Fruit fly (Drosophila melanogaster) whole organism, embryonic: ENCODE data around the gene CG46523.
A peak's percentile ranks its signal among the peaks of the same experiment; 100 is the strongest.

Experiments used
- Atf6 ChIP-seq: fragments of 200-800 bp; sonication (Bioruptor generic); IDR thresholded peaks from 2 replicates; pipeline ENCODE4 v1.3.6; 2022; ENCODE audit warnings: missing biosample characterization, missing genetic modification characterization
- CG10147 ChIP-seq: fragments of 200-800 bp; sonication (Bioruptor generic); optimal IDR thresholded peaks from 2 replicates; lab custom pipeline; 2019; ENCODE audit warnings: missing biosample characterization, mild to moderate bottlenecking, missing genetic modification characterization, moderate library complexity
- CG10431 ChIP-seq: fragments of 200-800 bp; sonication (Bioruptor generic); optimal IDR thresholded peaks from 3 replicates; lab custom pipeline; 2018; ENCODE audit warnings: missing biosample characterization, mild to moderate bottlenecking, missing genetic modification characterization
- CG12659 ChIP-seq: fragments of 200-800 bp; sonication (Bioruptor generic); optimal IDR thresholded peaks from 3 replicates; lab custom pipeline; 2017; ENCODE audit warnings: mild to moderate bottlenecking, missing biosample characterization, missing genetic modification reagents, missing genetic modification characterization
- CG13624 ChIP-seq: fragments of 200-800 bp; sonication (Bioruptor generic); optimal IDR thresholded peaks from 2 replicates; lab custom pipeline; 2016; ENCODE audit warnings: missing biosample characterization, missing genetic modification characterization
- CG15073 ChIP-seq: fragments of 200-800 bp; sonication (Bioruptor generic); optimal IDR thresholded peaks from 2 replicates; lab custom pipeline; 2016; ENCODE audit warnings: missing biosample characterization, missing genetic modification characterization
- CG15514 ChIP-seq: fragments of 200-800 bp; sonication (Bioruptor generic); optimal IDR thresholded peaks from 3 replicates; lab custom pipeline; 2017; ENCODE audit warnings: missing biosample characterization, missing genetic modification characterization, mild to moderate bottlenecking, moderate library complexity, missing genetic modification reagents
- CG17385 ChIP-seq: fragments of 200-800 bp; sonication (Bioruptor generic); optimal IDR thresholded peaks from 3 replicates; lab custom pipeline; 2018; ENCODE audit warnings: missing biosample characterization, mild to moderate bottlenecking, missing genetic modification characterization
- CG31388 ChIP-seq: fragments of 200-800 bp; sonication (Bioruptor generic); optimal IDR thresholded peaks from 2 replicates; lab custom pipeline; 2016; ENCODE audit warnings: missing biosample characterization, missing genetic modification characterization
- CG42726 ChIP-seq: fragments of 200-800 bp; sonication (Bioruptor generic); IDR thresholded peaks from 2 replicates; pipeline ENCODE4 v1.3.6; 2022; ENCODE audit warnings: missing biosample characterization, missing genetic modification characterization; ENCODE audit not compliant: partially characterized antibody
- CG4282 ChIP-seq: fragments of 200-800 bp; sonication (Bioruptor generic); optimal IDR thresholded peaks from 2 replicates; lab custom pipeline; 2016; ENCODE audit warnings: missing biosample characterization, missing genetic modification characterization
- CG4424 ChIP-seq: fragments of 200-800 bp; sonication (Bioruptor generic); optimal IDR thresholded peaks from 3 replicates; lab custom pipeline; 2016; ENCODE audit warnings: missing biosample characterization, missing genetic modification characterization
- CG4730 ChIP-seq: fragments of 200-800 bp; sonication (Bioruptor generic); IDR thresholded peaks from 2 replicates; pipeline ENCODE4 v1.3.6; 2022; ENCODE audit warnings: missing biosample characterization, missing genetic modification characterization
- CG5180 ChIP-seq: fragments of 200-800 bp; sonication (Bioruptor generic); optimal IDR thresholded peaks from 3 replicates; lab custom pipeline; 2017; ENCODE audit warnings: missing biosample characterization, missing genetic modification characterization, mild to moderate bottlenecking, moderate library complexity, missing genetic modification reagents
- CG6654 ChIP-seq: fragments of 200-800 bp; sonication (Bioruptor generic); optimal IDR thresholded peaks from 2 replicates; lab custom pipeline; 2017; ENCODE audit warnings: missing biosample characterization, mild to moderate bottlenecking, missing genetic modification characterization
- CG9876 ChIP-seq: fragments of 200-800 bp; sonication (Bioruptor generic); optimal IDR thresholded peaks from 2 replicates; lab custom pipeline; 2016; ENCODE audit warnings: missing biosample characterization, missing genetic modification characterization
- Ets65A ChIP-seq: fragments of 200-800 bp; sonication (Bioruptor generic); peaks from one replicate; lab custom pipeline; 2016; ENCODE audit warnings: missing biosample characterization, missing genetic modification characterization
- Fer3 ChIP-seq: fragments of 200-800 bp; sonication (Bioruptor generic); optimal IDR thresholded peaks from 2 replicates; lab custom pipeline; 2018; ENCODE audit warnings: missing biosample characterization, mild to moderate bottlenecking, missing genetic modification characterization, moderate library complexity
- HLH4C ChIP-seq: fragments of 200-800 bp; sonication (Bioruptor generic); IDR thresholded peaks from 3 replicates; pipeline ENCODE4 v1.3.6; 2022; ENCODE audit warnings: missing biosample characterization, missing genetic modification characterization; ENCODE audit not compliant: partially characterized antibody
- Hey ChIP-seq: fragments of 200-800 bp; sonication (Bioruptor generic); optimal IDR thresholded peaks from 3 replicates; lab custom pipeline; 2018; ENCODE audit warnings: missing biosample characterization, mild to moderate bottlenecking, missing genetic modification characterization
- Jarid2 ChIP-seq: fragments of 200-800 bp; sonication (Bioruptor generic); optimal IDR thresholded peaks from 3 replicates; lab custom pipeline; 2017; ENCODE audit warnings: mild to moderate bottlenecking, missing biosample characterization, missing genetic modification reagents, missing genetic modification characterization
- MESR4 ChIP-seq: fragments of 200-800 bp; sonication (Bioruptor generic); optimal IDR thresholded peaks from 2 replicates; lab custom pipeline; 2018; ENCODE audit warnings: missing biosample characterization, mild to moderate bottlenecking, missing genetic modification characterization, moderate library complexity
- Med ChIP-seq: fragments of 200-800 bp; sonication (Bioruptor generic); peaks from one replicate; lab custom pipeline; 2016; ENCODE audit warnings: missing biosample characterization, missing genetic modification characterization, mild to moderate bottlenecking, inconsistent platforms, moderate library complexity
- Nf-YC ChIP-seq: fragments of 200-800 bp; optimal IDR thresholded peaks from 3 replicates; lab custom pipeline; 2019; ENCODE audit warnings: missing biosample characterization, mild to moderate bottlenecking, missing genetic modification characterization, moderate library complexity
- Six4 ChIP-seq: fragments of 200-800 bp; sonication (Bioruptor generic); optimal IDR thresholded peaks from 2 replicates; lab custom pipeline; 2016; ENCODE audit warnings: missing biosample characterization, missing genetic modification characterization
- Sox100B ChIP-seq: fragments of 200-800 bp; sonication (Bioruptor generic); optimal IDR thresholded peaks from 3 replicates; lab custom pipeline; 2018; ENCODE audit warnings: missing biosample characterization, mild to moderate bottlenecking, missing genetic modification characterization
- Sry-β ChIP-seq: fragments of 200-800 bp; sonication (Bioruptor generic); optimal IDR thresholded peaks from 2 replicates; lab custom pipeline; 2018; ENCODE audit warnings: missing biosample characterization, mild to moderate bottlenecking, missing genetic modification characterization, moderate library complexity
- Ssrp ChIP-seq: fragments of 200-800 bp; sonication (Bioruptor generic); optimal IDR thresholded peaks from 2 replicates; lab custom pipeline; 2018; ENCODE audit warnings: missing biosample characterization, mild to moderate bottlenecking, missing genetic modification characterization, moderate library complexity
- ato ChIP-seq: fragments of 200-800 bp; sonication (Bioruptor generic); IDR thresholded peaks from 2 replicates; pipeline ENCODE4 v1.3.6; 2022; ENCODE audit warnings: missing biosample characterization, missing genetic modification characterization; ENCODE audit not compliant: partially characterized antibody
- bigmax ChIP-seq: fragments of 200-800 bp; sonication (Bioruptor generic); optimal IDR thresholded peaks from 2 replicates; lab custom pipeline; 2018; ENCODE audit warnings: missing biosample characterization, mild to moderate bottlenecking, missing genetic modification characterization
- chif ChIP-seq, 2 experiments: fragments of 200-800 bp; sonication (Bioruptor generic); optimal IDR thresholded peaks; 3 replicates each; lab custom pipeline; 2016; ENCODE audit warnings: missing biosample characterization in 2 of 2, missing genetic modification characterization in 2 of 2
- crp ChIP-seq, 2 experiments: fragments of 200-800 bp; sonication (Bioruptor generic); optimal IDR thresholded peaks; 2 replicates in 1 of 2; 3 replicates in 1 of 2; lab custom pipeline; 2017; ENCODE audit warnings: missing biosample characterization in 2 of 2, missing genetic modification characterization in 2 of 2, mild to moderate bottlenecking in 1 of 2, moderate library complexity in 1 of 2
- dysf ChIP-seq: fragments of 200-800 bp; sonication (Bioruptor generic); IDR thresholded peaks from 3 replicates; pipeline ENCODE4 v1.3.6; 2022; ENCODE audit warnings: missing biosample characterization, missing genetic modification characterization
- kah ChIP-seq: fragments of 200-800 bp; sonication (Bioruptor generic); optimal IDR thresholded peaks from 2 replicates; lab custom pipeline; 2018; ENCODE audit warnings: missing biosample characterization, mild to moderate bottlenecking, missing genetic modification characterization
- kni ChIP-seq: fragments of 200-800 bp; sonication (Bioruptor generic); optimal IDR thresholded peaks from 3 replicates; lab custom pipeline; 2017; ENCODE audit warnings: mild to moderate bottlenecking, missing biosample characterization, missing genetic modification reagents, missing genetic modification characterization
- lov ChIP-seq, 2 experiments: fragments of 200-800 bp in 1 of 2; fragments of >200 bp in 1 of 2; sonication (Bioruptor generic) in 1 of 2; IDR thresholded peaks in 1 of 2; optimal IDR thresholded peaks in 1 of 2; 2 replicates in 1 of 2; 3 replicates in 1 of 2; pipeline versions ENCODE4 v1.3.6 to Lab custom; 2017 to 2022; ENCODE audit warnings: missing biosample characterization in 1 of 2, missing genetic modification characterization in 1 of 2
- mam ChIP-seq: fragments of 200-800 bp; sonication (Bioruptor generic); optimal IDR thresholded peaks from 3 replicates; lab custom pipeline; 2016; ENCODE audit warnings: missing biosample characterization, missing genetic modification characterization
- oc ChIP-seq: fragments of 200-800 bp; sonication (Bioruptor generic); optimal IDR thresholded peaks from 2 replicates; lab custom pipeline; 2018; ENCODE audit warnings: missing biosample characterization, mild to moderate bottlenecking, missing genetic modification characterization, moderate library complexity
- onecut ChIP-seq: fragments of 200-800 bp; sonication (Bioruptor generic); IDR thresholded peaks from 2 replicates; pipeline ENCODE4 v1.3.6; 2022; ENCODE audit warnings: missing biosample characterization, missing genetic modification characterization
- otp ChIP-seq: fragments of 200-800 bp; sonication (Bioruptor generic); IDR thresholded peaks from 3 replicates; pipeline ENCODE4, ENCODE4 v1.3.6; 2022; ENCODE audit warnings: missing biosample characterization, missing genetic modification characterization
- scrt ChIP-seq: fragments of 200-800 bp; sonication (Bioruptor generic); optimal IDR thresholded peaks from 2 replicates; lab custom pipeline; 2018; ENCODE audit warnings: missing biosample characterization, mild to moderate bottlenecking, missing genetic modification characterization, moderate library complexity
- so ChIP-seq: fragments of 200-800 bp; sonication (Bioruptor generic); IDR thresholded peaks from 3 replicates; pipeline ENCODE4 v1.3.6; 2022; ENCODE audit warnings: missing biosample characterization, missing genetic modification characterization
- stc ChIP-seq: fragments of 200-800 bp; sonication (Bioruptor generic); IDR thresholded peaks from 2 replicates; pipeline ENCODE4 v1.3.6; 2022; ENCODE audit warnings: missing biosample characterization, missing genetic modification characterization
- tin ChIP-seq: fragments of 200-800 bp; sonication (Bioruptor generic); optimal IDR thresholded peaks from 3 replicates; lab custom pipeline; 2016; ENCODE audit warnings: missing biosample characterization, missing genetic modification characterization
- tna ChIP-seq: fragments of 200-800 bp; sonication (Bioruptor generic); IDR thresholded peaks from 2 replicates; pipeline ENCODE4 v1.3.6; 2022; ENCODE audit warnings: missing biosample characterization, missing genetic modification characterization; ENCODE audit not compliant: partially characterized antibody
- unc-4 ChIP-seq: fragments of 200-800 bp; sonication (Bioruptor generic); IDR thresholded peaks from 2 replicates; pipeline ENCODE4 v1.3.6; 2022; ENCODE audit warnings: missing biosample characterization, missing genetic modification characterization; ENCODE audit not compliant: partially characterized antibody
- usp ChIP-seq: fragments of >200 bp; optimal IDR thresholded peaks from 2 replicates; lab custom pipeline; 2017; ENCODE audit warnings: missing biosample characterization, missing genetic modification characterization
- wek ChIP-seq: fragments of 200-800 bp; sonication (Bioruptor generic); optimal IDR thresholded peaks from 3 replicates; lab custom pipeline; 2018; ENCODE audit warnings: missing biosample characterization, mild to moderate bottlenecking, missing genetic modification characterization, moderate library complexity

Gene CG46523

DNA sequence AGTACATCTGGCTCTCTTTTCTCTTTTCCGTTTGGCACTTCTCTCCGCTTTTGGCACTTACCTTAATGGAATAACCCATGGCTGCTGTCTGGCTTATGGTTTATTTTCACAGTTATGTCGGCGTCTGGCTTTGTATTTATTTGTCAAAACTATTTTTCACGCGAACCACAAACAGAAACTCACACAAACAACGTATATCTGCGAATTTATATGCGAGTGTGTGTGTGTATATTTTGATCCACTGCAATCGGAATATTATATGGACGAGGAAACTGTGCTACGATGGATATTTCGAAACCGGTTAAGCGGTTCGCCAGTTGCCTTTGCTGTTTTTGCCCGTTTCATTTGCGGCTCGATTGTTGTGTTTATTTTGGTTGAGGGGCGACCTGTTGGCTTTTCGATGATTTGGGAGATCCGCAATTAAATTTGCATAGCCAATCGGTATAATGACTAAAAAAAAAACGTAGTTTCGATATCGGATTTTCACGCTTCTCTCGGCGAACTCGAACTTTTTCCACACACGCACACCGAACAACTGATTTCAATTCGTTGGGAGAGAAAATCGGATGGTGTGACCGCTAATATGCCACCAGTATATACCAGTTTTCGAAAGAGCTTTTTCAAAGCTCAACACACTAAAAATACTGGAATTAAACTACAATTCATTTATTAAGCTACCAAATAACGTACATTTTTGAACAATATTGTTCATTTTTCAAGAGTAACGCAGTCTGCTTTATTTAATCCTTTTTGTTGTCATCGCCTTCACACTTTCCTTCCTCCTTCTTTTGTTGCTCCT lies 30.8 kb upstream of the CG46523 start, which contains the start of gene CG1927:
CG1927 (minus strand) TSS at position 541 of the 799 bp plus-strand sequence.
- TF ChIP-seq CG13624 (no peak), MESR4 (GFP tag; lab: Kevin White, UChicago) (no peak), CG15073 (GFP tag; lab: Kevin White, UChicago) (no peak), HLH4C (GFP tag; lab: Robert Waterston, UW) (no peak), crp (GFP tag; optimal IDR thresholded peaks at IDR 0.05; lab: Kevin White, UChicago) (peak in 1 of 2 experiments; percentile 25), Ets65A (GFP tag; lab: Kevin White, UChicago) (no peak), scrt (GFP tag; lab: Kevin White, UChicago) (peak; percentile 2), unc-4 (GFP tag; lab: Robert Waterston, UW) (0 out of 2 replicates have a peak, but pooled peaks have one; percentile 26), chif (GFP tag; optimal IDR thresholded peaks at IDR 0.05; lab: Kevin White, UChicago) (no peak), CG4730 (GFP tag; lab: Robert Waterston, UW) (no peak), so (GFP tag; lab: Robert Waterston, UW) (no peak; the same call in 2 of the 3 replicates), wek (no peak), Fer3 (peak; percentile 15), CG15514 (GFP tag; lab: Kevin White, UChicago) (peak; percentile 52), otp (GFP tag; lab: Robert Waterston, UW) (no peak), CG31388 (GFP tag; lab: Kevin White, UChicago) (no peak), CG9876 (GFP tag; lab: Kevin White, UChicago) (no peak), CG17385 (peak; percentile 26), lov (optimal IDR thresholded peaks at IDR 0.05; lab: Kevin White, UChicago) (no peak), lov (GFP tag; IDR thresholded peaks at IDR 0.05; lab: Robert Waterston, UW) (no peak), CG4282 (GFP tag; lab: Kevin White, UChicago) (no peak), dysf (GFP tag; lab: Robert Waterston, UW) (no peak), Atf6 (GFP tag; lab: Robert Waterston, UW) (peak; percentile 27; the same call in 1 of the 2 replicates), Six4 (GFP tag; lab: Kevin White, UChicago) (no peak), CG4424 (GFP tag; lab: Kevin White, UChicago) (no peak), Nf-YC (tag; lab: Kevin White, UChicago) (peak; percentile 15), CG10147 (GFP tag; lab: Kevin White, UChicago) (no peak), stc (GFP tag; lab: Robert Waterston, UW) (no peak), usp (GFP tag; lab: Kevin White, UChicago) (no peak), Hey (tag; lab: Kevin White, UChicago) (no peak), CG42726 (peak; percentile 68), CG10431 (no peak), CG6654 (GFP tag; lab: Kevin White, UChicago) (no peak), Jarid2 (GFP tag; lab: Kevin White, UChicago) (peak; percentile 86), ato (0 out of 2 replicates have a peak, but pooled peaks have one; percentile 36), oc (tag; lab: Kevin White, UChicago) (no peak), kah (GFP tag; lab: Kevin White, UChicago) (no peak), Sry-β (GFP tag; lab: Kevin White, UChicago) (no peak), onecut (GFP tag; lab: Robert Waterston, UW) (no peak), tin (GFP tag; lab: Kevin White, UChicago) (no peak), mam (no peak), kni (GFP tag; lab: Kevin White, UChicago) (no peak), Sox100B (no peak), CG12659 (GFP tag; lab: Kevin White, UChicago) (peak; percentile 42), bigmax (GFP tag; lab: Kevin White, UChicago) (no peak), CG5180 (GFP tag; lab: Kevin White, UChicago) (peak; percentile 36), Med (GFP tag; lab: Kevin White, UChicago) (peak; percentile 82), Ssrp (tag; lab: Kevin White, UChicago) (no peak), tna (no peak)
